Comparison of ENCODE assay signal across 2 fruit fly cellular contexts in the genomic region with DNA sequence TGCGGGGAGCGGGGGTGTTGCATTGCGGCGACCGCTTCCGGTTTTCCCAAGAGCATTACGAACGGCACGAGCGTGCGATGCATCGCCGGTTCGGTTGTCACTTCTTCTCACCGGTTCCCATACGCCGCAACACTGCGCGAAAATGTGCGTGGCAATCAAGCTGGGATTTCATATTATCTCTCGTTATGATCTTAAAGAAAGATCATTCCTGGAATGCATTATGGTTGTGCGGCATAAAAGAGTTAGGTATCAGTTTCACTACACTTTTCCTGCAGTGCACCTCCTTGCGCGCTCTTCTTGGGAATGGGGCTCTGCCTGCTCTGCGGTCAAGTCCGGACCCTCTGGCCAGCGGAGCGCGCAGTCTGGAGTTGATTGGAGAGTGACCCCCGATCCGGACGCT.
A peak's percentile ranks its signal among the peaks of the same experiment; 100 is the strongest.
TF ChIP-seq lines count a peak whose summit lies in the region.

No protein-coding gene starts in this region.

TF ChIP-seq in whole organism, embryonic, 481 proteins besides CTCF, POLR2A, EP300 and RAD21 (continued from another document and continues in another):
- no peak for TF ChIP-seq sc (optimal IDR thresholded peaks at IDR 0.05; lab: Kevin White, UChicago)
- TF ChIP-seq sc (GFP tag; optimal IDR thresholded peaks at IDR 0.05; lab: Kevin White, UChicago), result peak; percentile 21
- no peak for TF ChIP-seq Ets65A (GFP tag; lab: Kevin White, UChicago)
- TF ChIP-seq fd3F (GFP tag; optimal IDR thresholded peaks at IDR 0.05; lab: Kevin White, UChicago), result no peak
- TF ChIP-seq CG34224 (GFP tag; IDR thresholded peaks at IDR 0.05; lab: Robert Waterston, UW; ENCODE audit: partially characterized antibody), result no peak
- TF ChIP-seq Asciz (GFP tag; optimal IDR thresholded peaks at IDR 0.05; lab: Kevin White, UChicago), result peak; percentile 44
- no peak for TF ChIP-seq CG7271 (tag; optimal IDR thresholded peaks at IDR 0.05; lab: Kevin White, UChicago)
- peak; percentile 13 for TF ChIP-seq Hsf (GFP tag; optimal IDR thresholded peaks at IDR 0.05; lab: Kevin White, UChicago)
- TF ChIP-seq CG8944 (GFP tag; optimal IDR thresholded peaks at IDR 0.05; lab: Kevin White, UChicago), result peak; percentile 50
- TF ChIP-seq chm (GFP tag; IDR thresholded peaks at IDR 0.05; lab: Robert Waterston, UW), result no peak
- 0 out of 2 replicates have a peak, but pooled peaks have one; percentile 14 for TF ChIP-seq CG14441 (GFP tag; IDR thresholded peaks at IDR 0.05; lab: Robert Waterston, UW)
- TF ChIP-seq CG10209 (GFP tag; optimal IDR thresholded peaks at IDR 0.05; lab: Kevin White, UChicago), result no peak
- TF ChIP-seq Hey (tag; optimal IDR thresholded peaks at IDR 0.05; lab: Kevin White, UChicago), result no peak
- peak; percentile 53 for TF ChIP-seq bcd (GFP tag; optimal IDR thresholded peaks at IDR 0.05; lab: Kevin White, UChicago)
- TF ChIP-seq bsh (GFP tag; optimal IDR thresholded peaks at IDR 0.05; lab: Kevin White, UChicago), result peak in 1 of 2 experiments; percentile 71
- TF ChIP-seq Camta (GFP tag; optimal IDR thresholded peaks at IDR 0.05; lab: Kevin White, UChicago), result no peak
- no peak for TF ChIP-seq ems (GFP tag; optimal IDR thresholded peaks at IDR 0.05; lab: Kevin White, UChicago)
- TF ChIP-seq Mes4 (GFP tag; optimal IDR thresholded peaks at IDR 0.05; lab: Kevin White, UChicago), result peak; percentile 43
- TF ChIP-seq C15 (GFP tag; IDR thresholded peaks at IDR 0.05; lab: Robert Waterston, UW), result no peak
- TF ChIP-seq NfI (GFP tag; optimal IDR thresholded peaks at IDR 0.05; lab: Kevin White, UChicago), result peak; percentile 28
- TF ChIP-seq CG17186 (GFP tag; optimal IDR thresholded peaks at IDR 0.05; lab: Kevin White, UChicago), result peak; percentile 28
- peak; percentile 43; the same call in 1 of the 2 replicates for TF ChIP-seq stc (GFP tag; IDR thresholded peaks at IDR 0.05; lab: Robert Waterston, UW)
- peak; percentile 22 for TF ChIP-seq CG1792 (GFP tag; optimal IDR thresholded peaks at IDR 0.05; lab: Kevin White, UChicago)
- TF ChIP-seq Med (GFP tag; lab: Kevin White, UChicago), result peak; percentile 11
- TF ChIP-seq Dref (GFP tag; IDR thresholded peaks at IDR 0.05; lab: Robert Waterston, UW), result no peak
- peak; percentile 51 for TF ChIP-seq ewg (GFP tag; optimal IDR thresholded peaks at IDR 0.05; lab: Kevin White, UChicago)
- TF ChIP-seq CG1602 (GFP tag; optimal IDR thresholded peaks at IDR 0.05; lab: Kevin White, UChicago), result peak; percentile 19
- TF ChIP-seq tx (GFP tag; optimal IDR thresholded peaks at IDR 0.05; lab: Kevin White, UChicago), result no peak
- peak; percentile 61; the same call in 1 of the 2 replicates for TF ChIP-seq ranshi (GFP tag; IDR thresholded peaks at IDR 0.05; lab: Robert Waterston, UW)
- peak; percentile 45; the same call in 2 of the 3 replicates for TF ChIP-seq dysf (GFP tag; IDR thresholded peaks at IDR 0.05; lab: Robert Waterston, UW)
- peak; percentile 29; the same call in 1 of the 2 replicates for TF ChIP-seq CG14667 (GFP tag; IDR thresholded peaks at IDR 0.05; lab: Robert Waterston, UW)
- peak; percentile 53 for TF ChIP-seq CG17802 (tag; optimal IDR thresholded peaks at IDR 0.05; lab: Kevin White, UChicago)
- no peak for TF ChIP-seq CG14014 (GFP tag; IDR thresholded peaks at IDR 0.05; lab: Robert Waterston, UW)
- no peak for TF ChIP-seq prd (optimal IDR thresholded peaks at IDR 0.05; lab: Kevin White, UChicago)
- peak; percentile 78; the same call in 2 of the 3 replicates for TF ChIP-seq prd (GFP tag; IDR thresholded peaks at IDR 0.05; lab: Robert Waterston, UW)
- TF ChIP-seq CG7963 (GFP tag; IDR thresholded peaks at IDR 0.05; lab: Robert Waterston, UW; ENCODE audit: partially characterized antibody), result no peak
- TF ChIP-seq mld (GFP tag; IDR thresholded peaks at IDR 0.05; lab: Robert Waterston, UW; ENCODE audit: partially characterized antibody), result no peak
- peak; percentile 49 for TF ChIP-seq az2 (GFP tag; optimal IDR thresholded peaks at IDR 0.05; lab: Kevin White, UChicago)
- no peak for TF ChIP-seq Atf-2 (GFP tag; optimal IDR thresholded peaks at IDR 0.05; lab: Kevin White, UChicago)
- no peak for TF ChIP-seq CG9932 (GFP tag; IDR thresholded peaks at IDR 0.05; lab: Robert Waterston, UW)
- no peak for TF ChIP-seq eve (GFP tag; optimal IDR thresholded peaks at IDR 0.05; lab: Kevin White, UChicago)
- TF ChIP-seq Xrp1 (GFP tag; IDR thresholded peaks at IDR 0.05; lab: Robert Waterston, UW), result peak; percentile 48; the same call in 1 of the 2 replicates
- TF ChIP-seq CG7839 (tag; optimal IDR thresholded peaks at IDR 0.05; lab: Kevin White, UChicago), result peak; percentile 8
- TF ChIP-seq Six4 (GFP tag; optimal IDR thresholded peaks at IDR 0.05; lab: Kevin White, UChicago), result peak; percentile 13
- TF ChIP-seq CG6854 (GFP tag; optimal IDR thresholded peaks at IDR 0.05; lab: Kevin White, UChicago), result no peak
- no peak for TF ChIP-seq MESR4 (GFP tag; optimal IDR thresholded peaks at IDR 0.05; lab: Kevin White, UChicago)
- no peak for TF ChIP-seq crc (GFP tag; optimal IDR thresholded peaks at IDR 0.05; lab: Kevin White, UChicago)
- TF ChIP-seq dmrt99B (tag; optimal IDR thresholded peaks at IDR 0.05; lab: Kevin White, UChicago), result peak; percentile 74
- TF ChIP-seq Xbp1 (GFP tag; optimal IDR thresholded peaks at IDR 0.05; lab: Kevin White, UChicago), result peak; percentile 53
- no peak for TF ChIP-seq cwo (GFP tag; optimal IDR thresholded peaks at IDR 0.05; lab: Kevin White, UChicago)
- TF ChIP-seq Drgx (GFP tag; IDR thresholded peaks at IDR 0.05; lab: Robert Waterston, UW), result peak; percentile 81
- TF ChIP-seq CG4854 (GFP tag; optimal IDR thresholded peaks at IDR 0.05; lab: Kevin White, UChicago), result no peak
- no peak for TF ChIP-seq CG14860 (GFP tag; IDR thresholded peaks at IDR 0.05; lab: Robert Waterston, UW; ENCODE audit: partially characterized antibody)
- TF ChIP-seq BEAF-32 (GFP tag; optimal IDR thresholded peaks at IDR 0.05; lab: Kevin White, UChicago), result no peak
- no peak for TF ChIP-seq crp (GFP tag; optimal IDR thresholded peaks at IDR 0.05; lab: Kevin White, UChicago)
- TF ChIP-seq CG3407 (GFP tag; optimal IDR thresholded peaks at IDR 0.05; lab: Kevin White, UChicago), result peak; percentile 13
- peak; percentile 35 for TF ChIP-seq CG2678 (tag; optimal IDR thresholded peaks at IDR 0.05; lab: Kevin White, UChicago)
- peak; percentile 43; the same call in 1 of the 2 replicates for TF ChIP-seq dimm (GFP tag; IDR thresholded peaks at IDR 0.05; lab: Robert Waterston, UW)
- TF ChIP-seq CG9609 (GFP tag; optimal IDR thresholded peaks at IDR 0.05; lab: Kevin White, UChicago), result no peak
- peak; percentile 14 for TF ChIP-seq CG5245 (GFP tag; optimal IDR thresholded peaks at IDR 0.05; lab: Kevin White, UChicago)
- peak; percentile 53 for TF ChIP-seq CG10979 (tag; optimal IDR thresholded peaks at IDR 0.05; lab: Kevin White, UChicago)
- TF ChIP-seq CG31365 (tag; optimal IDR thresholded peaks at IDR 0.05; lab: Kevin White, UChicago), result no peak
- no peak for TF ChIP-seq CG8359 (GFP tag; optimal IDR thresholded peaks at IDR 0.05; lab: Kevin White, UChicago; ENCODE audit: borderline replicate concordance)

TF ChIP-seq in whole organism, prepupa, 60 proteins besides CTCF, POLR2A, EP300 and RAD21 (continued from another document):
- TF ChIP-seq Sox102F (GFP tag; optimal IDR thresholded peaks at IDR 0.05; lab: Kevin White, UChicago) (no peak), fd59A (GFP tag; optimal IDR thresholded peaks at IDR 0.05; lab: Kevin White, UChicago) (no peak), topi (GFP tag; optimal IDR thresholded peaks at IDR 0.05; lab: Kevin White, UChicago) (no peak), CG16779 (tag; optimal IDR thresholded peaks at IDR 0.05; lab: Kevin White, UChicago) (no peak), Eip78C (GFP tag; lab: Kevin White, UChicago) (peak; percentile 53), CG3032 (tag; optimal IDR thresholded peaks at IDR 0.05; lab: Kevin White, UChicago) (no peak), CG11902 (GFP tag; optimal IDR thresholded peaks at IDR 0.05; lab: Kevin White, UChicago) (no peak), spab (GFP tag; optimal IDR thresholded peaks at IDR 0.05; lab: Kevin White, UChicago) (no peak), ss (GFP tag; optimal IDR thresholded peaks at IDR 0.05; lab: Kevin White, UChicago) (no peak), CG6808 (GFP tag; optimal IDR thresholded peaks at IDR 0.05; lab: Kevin White, UChicago) (no peak), eg (GFP tag; IDR thresholded peaks at IDR 0.05; lab: Robert Waterston, UW) (peak; percentile 90), Sox15 (GFP tag; optimal IDR thresholded peaks at IDR 0.05; lab: Kevin White, UChicago) (no peak), CG1621 (tag; optimal IDR thresholded peaks at IDR 0.05; lab: Kevin White, UChicago) (no peak), acj6 (GFP tag; optimal IDR thresholded peaks at IDR 0.05; lab: Kevin White, UChicago) (no peak), CG8632 (GFP tag; optimal IDR thresholded peaks at IDR 0.05; lab: Kevin White, UChicago) (no peak), CG4318 (GFP tag; optimal IDR thresholded peaks at IDR 0.05; lab: Kevin White, UChicago) (peak; percentile 58), CG31627 (GFP tag; optimal IDR thresholded peaks at IDR 0.05; lab: Kevin White, UChicago) (no peak), salr (GFP tag; optimal IDR thresholded peaks at IDR 0.05; lab: Kevin White, UChicago) (peak in 1 of 2 experiments; percentile 8), CG6163 (GFP tag; IDR thresholded peaks at IDR 0.05; lab: Robert Waterston, UW) (peak; percentile 83), CG10631 (GFP tag; optimal IDR thresholded peaks at IDR 0.05; lab: Kevin White, UChicago) (peak; percentile 10), Hr38 (GFP tag; optimal IDR thresholded peaks at IDR 0.05; lab: Kevin White, UChicago) (no peak), dsx (GFP tag; optimal IDR thresholded peaks at IDR 0.05; lab: Kevin White, UChicago; ENCODE audit: poor library complexity, severe bottlenecking) (no peak), fkh (GFP tag; optimal IDR thresholded peaks at IDR 0.05; lab: Kevin White, UChicago) (no peak), CG8319 (GFP tag; optimal IDR thresholded peaks at IDR 0.05; lab: Kevin White, UChicago) (no peak), CG6854 (GFP tag; optimal IDR thresholded peaks at IDR 0.05; lab: Kevin White, UChicago) (no peak), CG3919 (GFP tag; optimal IDR thresholded peaks at IDR 0.05; lab: Kevin White, UChicago) (peak; percentile 47), CG7368 (GFP tag; optimal IDR thresholded peaks at IDR 0.05; lab: Kevin White, UChicago) (no peak), svp (GFP tag; lab: Kevin White, UChicago) (peak; percentile 64)
